Fruit fly (Drosophila melanogaster) whole organism, embryonic: ENCODE measurements around the gene CG9286.

Experiments used
- Atf3 ChIP-seq: fragments of 200-800 bp; sonication (Bioruptor generic); optimal IDR thresholded peaks from 3 replicates; lab custom pipeline; 2016; ENCODE audit warnings: missing biosample characterization, missing genetic modification characterization
- CG10959 ChIP-seq: fragments of 200-800 bp; sonication (Bioruptor generic); IDR thresholded peaks from 2 replicates; pipeline ENCODE4 v1.3.6; 2022; ENCODE audit warnings: missing biosample characterization, missing genetic modification characterization
- CG11247 ChIP-seq: fragments of 200-800 bp; sonication (Bioruptor generic); IDR thresholded peaks from 2 replicates; pipeline ENCODE4 v1.3.6; 2022; ENCODE audit warnings: missing biosample characterization, missing genetic modification characterization
- CG12219 ChIP-seq: fragments of 200-800 bp; sonication (Bioruptor generic); optimal IDR thresholded peaks from 3 replicates; lab custom pipeline; 2018; ENCODE audit warnings: missing biosample characterization, mild to moderate bottlenecking, missing genetic modification characterization
- CG13287 ChIP-seq: fragments of 200-800 bp; sonication (Bioruptor generic); IDR thresholded peaks from 2 replicates; pipeline ENCODE4 v1.3.6; 2022; ENCODE audit warnings: missing biosample characterization, missing genetic modification characterization; ENCODE audit not compliant: partially characterized antibody
- CG15269 ChIP-seq: fragments of 200-800 bp; sonication (Bioruptor generic); optimal IDR thresholded peaks from 2 replicates; lab custom pipeline; 2018; ENCODE audit warnings: missing biosample characterization, mild to moderate bottlenecking, missing genetic modification characterization, moderate library complexity
- CG18011 ChIP-seq: fragments of 200-800 bp; sonication (Bioruptor generic); optimal IDR thresholded peaks from 2 replicates; lab custom pipeline; 2017; ENCODE audit warnings: missing biosample characterization, missing genetic modification characterization, mild to moderate bottlenecking, moderate library complexity, missing genotype
- CG2712 ChIP-seq: fragments of 200-800 bp; optimal IDR thresholded peaks from 3 replicates; lab custom pipeline; 2019; ENCODE audit warnings: missing biosample characterization, mild to moderate bottlenecking, missing genetic modification characterization, moderate library complexity
- CG30020 ChIP-seq: fragments of 200-800 bp; optimal IDR thresholded peaks from 2 replicates; lab custom pipeline; 2019; ENCODE audit warnings: missing biosample characterization, mild to moderate bottlenecking, missing genetic modification characterization, moderate library complexity
- CG30431 ChIP-seq: fragments of 200-800 bp; sonication (Bioruptor generic); optimal IDR thresholded peaks from 2 replicates; lab custom pipeline; 2017; ENCODE audit warnings: missing biosample characterization, missing genetic modification characterization
- CG32772 ChIP-seq: fragments of 200-800 bp; sonication (Bioruptor generic); IDR thresholded peaks from 2 replicates; pipeline ENCODE4 v1.3.6; 2022; ENCODE audit warnings: missing biosample characterization, missing genetic modification characterization
- CG3847 ChIP-seq: fragments of 200-800 bp; sonication (Bioruptor generic); IDR thresholded peaks from 2 replicates; pipeline ENCODE4 v1.3.6; 2022; ENCODE audit warnings: missing biosample characterization, missing genetic modification characterization
- CG43689 ChIP-seq: fragments of 200-800 bp; sonication (Bioruptor generic); IDR thresholded peaks from 2 replicates; pipeline ENCODE4 v1.3.6; 2022; ENCODE audit warnings: missing biosample characterization, missing genetic modification characterization
- CG4424 ChIP-seq: fragments of 200-800 bp; sonication (Bioruptor generic); optimal IDR thresholded peaks from 3 replicates; lab custom pipeline; 2016; ENCODE audit warnings: missing biosample characterization, missing genetic modification characterization
- CG5180 ChIP-seq: fragments of 200-800 bp; sonication (Bioruptor generic); optimal IDR thresholded peaks from 3 replicates; lab custom pipeline; 2017; ENCODE audit warnings: missing biosample characterization, missing genetic modification characterization, mild to moderate bottlenecking, moderate library complexity, missing genetic modification reagents
- CG5953 ChIP-seq: fragments of 200-800 bp; sonication (Bioruptor generic); IDR thresholded peaks from 2 replicates; pipeline ENCODE4 v1.3.6; 2022; ENCODE audit warnings: missing biosample characterization, missing genetic modification characterization
- CG6175 ChIP-seq: fragments of 200-800 bp; sonication (Bioruptor generic); IDR thresholded peaks from 3 replicates; pipeline ENCODE4 v1.3.6; 2022; ENCODE audit warnings: missing biosample characterization, missing genetic modification characterization
- CG6254 ChIP-seq: fragments of 200-800 bp; sonication (Bioruptor generic); optimal IDR thresholded peaks from 3 replicates; lab custom pipeline; 2017; ENCODE audit warnings: mild to moderate bottlenecking, missing biosample characterization, missing genetic modification reagents, missing genetic modification characterization
- CG6689 ChIP-seq: fragments of 200-800 bp; sonication (Bioruptor generic); IDR thresholded peaks from 2 replicates; pipeline ENCODE4 v1.3.6; 2022; ENCODE audit warnings: missing biosample characterization, missing genetic modification characterization
- CG7556 ChIP-seq: fragments of 200-800 bp; sonication (Bioruptor generic); optimal IDR thresholded peaks from 2 replicates; lab custom pipeline; 2017; ENCODE audit warnings: missing biosample characterization, mild to moderate bottlenecking, missing genetic modification characterization
- CG8281 ChIP-seq: fragments of 200-800 bp; sonication (Bioruptor generic); optimal IDR thresholded peaks from 2 replicates; lab custom pipeline; 2018; ENCODE audit warnings: missing biosample characterization, mild to moderate bottlenecking, missing genetic modification characterization, moderate library complexity
- Drgx ChIP-seq: fragments of 200-800 bp; sonication (Bioruptor generic); IDR thresholded peaks from 2 replicates; pipeline ENCODE4 v1.3.6; 2022; ENCODE audit warnings: missing biosample characterization, missing genetic modification characterization
- Ets65A ChIP-seq: fragments of 200-800 bp; sonication (Bioruptor generic); peaks from one replicate; lab custom pipeline; 2016; ENCODE audit warnings: missing biosample characterization, missing genetic modification characterization
- Fer3 ChIP-seq: fragments of 200-800 bp; sonication (Bioruptor generic); optimal IDR thresholded peaks from 2 replicates; lab custom pipeline; 2018; ENCODE audit warnings: missing biosample characterization, mild to moderate bottlenecking, missing genetic modification characterization, moderate library complexity
- GATAe ChIP-seq: fragments of 200-800 bp; sonication (Bioruptor generic); conservative IDR thresholded peaks from 2 replicates; pipeline ENCODE4 v1.3.6; 2022; ENCODE audit warnings: missing biosample characterization, missing genetic modification characterization
- HLHmδ ChIP-seq: fragments of 200-800 bp; sonication (Bioruptor generic); optimal IDR thresholded peaks from 2 replicates; lab custom pipeline; 2018; ENCODE audit warnings: missing biosample characterization, mild to moderate bottlenecking, missing genetic modification characterization, moderate library complexity
- Hand ChIP-seq: fragments of 200-800 bp; sonication (Bioruptor generic); optimal IDR thresholded peaks from 2 replicates; lab custom pipeline; 2017; ENCODE audit warnings: mild to moderate bottlenecking, missing biosample characterization, missing genetic modification reagents, missing genetic modification characterization
- Med ChIP-seq: fragments of 200-800 bp; sonication (Bioruptor generic); peaks from one replicate; lab custom pipeline; 2016; ENCODE audit warnings: missing biosample characterization, missing genetic modification characterization, mild to moderate bottlenecking, inconsistent platforms, moderate library complexity
- NC2β ChIP-seq: fragments of 200-800 bp; sonication (Bioruptor generic); optimal IDR thresholded peaks from 2 replicates; lab custom pipeline; 2016; ENCODE audit warnings: missing biosample characterization, missing genetic modification characterization
- Nf-YB ChIP-seq: fragments of 200-800 bp; sonication (Bioruptor generic); optimal IDR thresholded peaks from 3 replicates; lab custom pipeline; 2019; ENCODE audit warnings: missing biosample characterization, mild to moderate bottlenecking, missing genetic modification characterization, moderate library complexity
- Ssrp ChIP-seq: fragments of 200-800 bp; sonication (Bioruptor generic); optimal IDR thresholded peaks from 2 replicates; lab custom pipeline; 2018; ENCODE audit warnings: missing biosample characterization, mild to moderate bottlenecking, missing genetic modification characterization, moderate library complexity
- Vsx1 ChIP-seq: fragments of 200-800 bp; sonication (Bioruptor generic); optimal IDR thresholded peaks from 2 replicates; lab custom pipeline; 2017; ENCODE audit warnings: missing biosample characterization, mild to moderate bottlenecking, missing genetic modification characterization, missing genetic modification reagents
- bsh ChIP-seq, 2 experiments: fragments of 200-800 bp; sonication (Bioruptor generic); optimal IDR thresholded peaks; 2 replicates each; lab custom pipeline; 2017 to 2018; ENCODE audit warnings: mild to moderate bottlenecking in 2 of 2, missing biosample characterization in 2 of 2, missing genetic modification characterization in 2 of 2, moderate library complexity in 1 of 2
- chinmo ChIP-seq: fragments of 200-800 bp; sonication (Bioruptor generic); IDR thresholded peaks from 4 replicates; pipeline ENCODE4 v1.3.6; 2022; ENCODE audit warnings: missing biosample characterization, missing genetic modification characterization; ENCODE audit not compliant: partially characterized antibody
- croc ChIP-seq: fragments of 200-800 bp; sonication (Bioruptor generic); conservative IDR thresholded peaks from 3 replicates; pipeline ENCODE4 v1.3.6; 2022; ENCODE audit warnings: missing biosample characterization, missing genetic modification characterization
- cwo ChIP-seq: fragments of 200-800 bp; sonication (Bioruptor generic); optimal IDR thresholded peaks from 3 replicates; lab custom pipeline; 2017; ENCODE audit warnings: missing biosample characterization, missing genetic modification characterization, mild to moderate bottlenecking, moderate library complexity, missing genetic modification reagents
- esg ChIP-seq: fragments of 200-800 bp; sonication (Bioruptor generic); conservative IDR thresholded peaks from 2 replicates; pipeline ENCODE4 v1.3.6; 2022; ENCODE audit warnings: missing biosample characterization, missing genetic modification characterization
- grau ChIP-seq: fragments of 200-800 bp; optimal IDR thresholded peaks from 3 replicates; lab custom pipeline; 2019; ENCODE audit warnings: missing biosample characterization, mild to moderate bottlenecking, missing genetic modification characterization, moderate library complexity
- h ChIP-seq: fragments of >200 bp; optimal IDR thresholded peaks from 2 replicates; lab custom pipeline; 2017
- ind ChIP-seq: fragments of 200-800 bp; sonication (Bioruptor generic); optimal IDR thresholded peaks from 3 replicates; lab custom pipeline; 2016; ENCODE audit warnings: missing biosample characterization, missing genetic modification characterization
- kni ChIP-seq: fragments of 200-800 bp; sonication (Bioruptor generic); optimal IDR thresholded peaks from 3 replicates; lab custom pipeline; 2017; ENCODE audit warnings: mild to moderate bottlenecking, missing biosample characterization, missing genetic modification reagents, missing genetic modification characterization
- knrl ChIP-seq: fragments of 200-800 bp; sonication (Bioruptor generic); IDR thresholded peaks from 3 replicates; pipeline ENCODE4 v1.3.6; 2022; ENCODE audit warnings: missing biosample characterization, missing genetic modification characterization; ENCODE audit not compliant: partially characterized antibody
- nau ChIP-seq: fragments of 200-800 bp; sonication (Bioruptor generic); optimal IDR thresholded peaks from 3 replicates; lab custom pipeline; 2017; ENCODE audit warnings: missing biosample characterization, mild to moderate bottlenecking, missing genetic modification characterization, missing genetic modification reagents
- nerfin-1 ChIP-seq: fragments of 200-800 bp; sonication (Bioruptor generic); optimal IDR thresholded peaks from 3 replicates; lab custom pipeline; 2019; ENCODE audit warnings: missing biosample characterization, mild to moderate bottlenecking, missing genetic modification characterization, moderate library complexity
- toy ChIP-seq: fragments of 200-800 bp; sonication (Bioruptor generic); IDR thresholded peaks from 2 replicates; pipeline ENCODE4 v1.3.6; 2022; ENCODE audit warnings: missing biosample characterization, missing genetic modification characterization
- ttk ChIP-seq: fragments of 200-800 bp; sonication (Bioruptor generic); IDR thresholded peaks from 2 replicates; pipeline ENCODE4 v2.1.2; 2022; ENCODE audit warnings: missing biosample characterization, missing genetic modification characterization
- unpg ChIP-seq: fragments of 200-800 bp; sonication (Bioruptor generic); optimal IDR thresholded peaks from 3 replicates; lab custom pipeline; 2018; ENCODE audit warnings: missing biosample characterization, mild to moderate bottlenecking, missing genetic modification characterization, moderate library complexity
- vvl ChIP-seq: fragments of 200-800 bp; sonication (Bioruptor generic); IDR thresholded peaks from 2 replicates; pipeline ENCODE4 v1.3.6; 2022; ENCODE audit warnings: missing biosample characterization, missing genetic modification characterization

Gene CG9286

DNA sequence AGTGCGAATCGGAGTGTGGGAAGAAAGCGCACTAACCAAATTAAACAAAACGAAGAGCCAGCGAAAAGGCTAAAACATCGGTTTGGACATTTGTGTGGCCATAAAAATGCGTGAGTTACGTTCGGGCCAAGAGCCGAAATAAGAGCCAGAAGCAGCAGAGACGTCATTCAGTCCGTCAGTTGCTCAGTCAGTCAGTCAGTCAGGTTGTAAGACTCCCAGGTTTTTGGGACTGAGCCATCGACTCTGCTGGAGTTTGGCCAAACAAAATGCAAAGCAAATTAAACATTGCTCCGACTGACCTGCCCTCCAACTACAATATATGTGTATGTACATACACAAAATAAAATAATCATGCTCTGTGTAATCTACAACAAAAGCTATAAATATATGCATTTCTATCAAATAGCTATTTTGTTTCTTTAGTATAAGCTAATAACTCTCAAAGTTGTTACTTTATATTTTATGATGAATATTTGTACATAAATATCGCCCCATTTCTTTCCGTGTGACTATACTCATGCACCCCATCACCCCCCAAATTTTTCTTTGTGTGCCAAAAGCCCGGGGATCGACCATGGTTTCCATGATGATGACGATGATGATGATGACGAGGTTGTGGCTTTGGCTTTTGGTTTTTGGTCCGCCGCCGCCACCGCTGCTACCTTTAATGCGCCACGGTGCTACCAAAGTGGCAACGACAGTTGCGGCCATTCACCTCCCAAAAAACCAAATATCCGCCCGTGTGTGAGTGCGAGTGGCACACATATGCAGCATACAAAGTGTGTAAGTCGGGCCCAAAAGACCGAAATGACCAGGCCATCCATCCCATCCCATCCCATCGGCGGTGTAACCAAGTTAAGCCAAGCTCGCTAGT lies 12.6 kb downstream of the CG9286 start (continued):
- TF ChIP-seq CG32772 (GFP tag; lab: Robert Waterston, UW) = peak; percentile 29; the same call in 1 of the 2 replicates
- no peak for TF ChIP-seq CG12219 (GFP tag; lab: Kevin White, UChicago)
- TF ChIP-seq unpg = peak; percentile 67
- no peak for TF ChIP-seq chinmo (GFP tag; lab: Robert Waterston, UW)
- TF ChIP-seq CG30431 = no peak
- peak; percentile 10 for TF ChIP-seq CG6254 (GFP tag; lab: Kevin White, UChicago)
- peak; percentile 41 for TF ChIP-seq grau
- no peak for TF ChIP-seq cwo (GFP tag; lab: Kevin White, UChicago)
- no peak for TF ChIP-seq h (lab: Kevin White, UChicago)
- TF ChIP-seq Atf3 (GFP tag; lab: Kevin White, UChicago) = no peak
- TF ChIP-seq CG11247 (GFP tag; lab: Robert Waterston, UW) = no peak
- no peak for TF ChIP-seq CG6175 (GFP tag; lab: Robert Waterston, UW)
- TF ChIP-seq CG18011 (GFP tag; lab: Kevin White, UChicago) = no peak
- peak; percentile 57; the same call in 1 of the 2 replicates for TF ChIP-seq vvl
- no peak for TF ChIP-seq CG13287 (GFP tag; lab: Robert Waterston, UW)
- TF ChIP-seq bsh (GFP tag; optimal IDR thresholded peaks at IDR 0.05; lab: Kevin White, UChicago) = peak in 1 of 2 experiments; percentile 86
- peak; percentile 94 for TF ChIP-seq CG8281 (tag; lab: Kevin White, UChicago)
- no peak for TF ChIP-seq CG10959 (GFP tag; lab: Robert Waterston, UW)
- no peak for TF ChIP-seq nau (GFP tag; lab: Kevin White, UChicago)
- peak; percentile 52 for TF ChIP-seq Med (GFP tag; lab: Kevin White, UChicago)
- no peak for TF ChIP-seq Vsx1 (GFP tag; lab: Kevin White, UChicago)
- TF ChIP-seq HLHmδ (GFP tag; lab: Kevin White, UChicago) = peak; percentile 36
- no peak for TF ChIP-seq CG43689 (GFP tag; lab: Robert Waterston, UW)
- no peak for TF ChIP-seq Drgx (GFP tag; lab: Robert Waterston, UW)
- TF ChIP-seq CG6689 (GFP tag; lab: Robert Waterston, UW) = peak; percentile 43; the same call in 1 of the 2 replicates
- peak; percentile 47 for TF ChIP-seq esg
- peak; percentile 60 for TF ChIP-seq Ssrp (tag; lab: Kevin White, UChicago)
- no peak for TF ChIP-seq ind
- no peak for TF ChIP-seq CG30020 (tag; lab: Kevin White, UChicago)
- TF ChIP-seq croc (GFP tag; lab: Robert Waterston, UW) = no peak
- TF ChIP-seq ttk (GFP tag; lab: Robert Waterston, UW) = peak; percentile 52; the same call in 1 of the 2 replicates
- TF ChIP-seq CG15269 (tag; lab: Kevin White, UChicago) = no peak
- no peak for TF ChIP-seq CG3847 (GFP tag; lab: Robert Waterston, UW)
- no peak for TF ChIP-seq CG7556
- peak; percentile 70 for TF ChIP-seq Ets65A (GFP tag; lab: Kevin White, UChicago)
- TF ChIP-seq Fer3 (tag; lab: Kevin White, UChicago) = no peak
- no peak for TF ChIP-seq toy
- no peak for TF ChIP-seq NC2β
- TF ChIP-seq CG4424 = peak; percentile 1
- no peak for TF ChIP-seq Hand (GFP tag; lab: Kevin White, UChicago)
- no peak for TF ChIP-seq knrl
- 0 out of 2 replicates have a peak, but pooled peaks have one; percentile 25 for TF ChIP-seq CG5953 (GFP tag; lab: Robert Waterston, UW)
- TF ChIP-seq nerfin-1 (tag; lab: Kevin White, UChicago) = no peak
- TF ChIP-seq kni (GFP tag; lab: Kevin White, UChicago) = peak; percentile 54
- TF ChIP-seq GATAe (GFP tag; lab: Robert Waterston, UW) = no peak
- peak; percentile 25 for TF ChIP-seq CG5180
- TF ChIP-seq CG2712 = peak; percentile 67
- TF ChIP-seq Nf-YB (GFP tag; lab: Kevin White, UChicago) = no peak
